Worm (Caenorhabditis elegans) whole organism, L2 larva: Measurements from ENCODE around the gene coh-3.

Source experiments
- ama-1 ChIP-seq: fragments of 150-350 bp; optimal IDR thresholded peaks from 2 replicates; lab custom pipeline; 2018; ENCODE audit warnings: inconsistent platforms
- blmp-1 ChIP-seq: sonication (generic microtip); optimal IDR thresholded peaks from 2 replicates; lab custom pipeline; 2017; ENCODE audit warnings: missing genetic modification characterization, mild to moderate bottlenecking, missing compliant biosample characterization, antibody characterized with exemption, moderate library complexity; ENCODE audit not compliant: insufficient read depth
- ceh-82 ChIP-seq: fragments of 150-350 bp; optimal IDR thresholded peaks from 2 replicates; lab custom pipeline; 2014; ENCODE audit warnings: missing biosample characterization, missing genetic modification characterization
- crh-2 ChIP-seq: sonication (generic microtip); optimal IDR thresholded peaks from 2 replicates; lab custom pipeline; 2017; ENCODE audit warnings: missing biosample characterization, missing genetic modification characterization
- elt-3 ChIP-seq: sonication (generic microtip); optimal IDR thresholded peaks from 2 replicates; lab custom pipeline; 2017; ENCODE audit warnings: missing biosample characterization, missing genetic modification characterization
- lin-11 ChIP-seq: fragments of 150-350 bp; sonication (generic microtip); optimal IDR thresholded peaks from 2 replicates; lab custom pipeline; 2014; ENCODE audit warnings: missing biosample characterization, missing genetic modification characterization, inconsistent platforms, mixed read lengths
- lin-39 ChIP-seq: fragments of 150-350 bp; optimal IDR thresholded peaks from 2 replicates; lab custom pipeline; 2014; ENCODE audit warnings: missing biosample characterization, missing genetic modification reagents, missing genetic modification characterization
- mbf-1 ChIP-seq: sonication (generic microtip); optimal IDR thresholded peaks from 2 replicates; lab custom pipeline; 2017; ENCODE audit warnings: missing biosample characterization, missing genetic modification characterization
- nhr-10 ChIP-seq: sonication (generic microtip); optimal IDR thresholded peaks from 2 replicates; lab custom pipeline; 2017; ENCODE audit warnings: missing biosample characterization, missing genetic modification characterization
- nhr-12 ChIP-seq: fragments of 150-350 bp; optimal IDR thresholded peaks from 2 replicates; lab custom pipeline; 2014; ENCODE audit warnings: missing biosample characterization, missing genetic modification characterization
- nhr-129 ChIP-seq: fragments of 150-350 bp; optimal IDR thresholded peaks from 2 replicates; lab custom pipeline; 2014; ENCODE audit warnings: missing biosample characterization, missing genetic modification characterization
- nhr-237 ChIP-seq: fragments of 150-350 bp; optimal IDR thresholded peaks from 2 replicates; lab custom pipeline; 2014; ENCODE audit warnings: missing biosample characterization, missing genetic modification characterization
- nhr-25 ChIP-seq: fragments of 150-350 bp; sonication (generic microtip); optimal IDR thresholded peaks from 3 replicates; lab custom pipeline; 2014; ENCODE audit warnings: missing biosample characterization, missing genetic modification characterization
- nhr-6 ChIP-seq: fragments of 150-350 bp; optimal IDR thresholded peaks from 2 replicates; lab custom pipeline; 2014; ENCODE audit warnings: missing biosample characterization, missing genetic modification characterization
- nhr-77 ChIP-seq: fragments of 150-350 bp; optimal IDR thresholded peaks from 2 replicates; lab custom pipeline; 2014; ENCODE audit warnings: missing biosample characterization, missing genetic modification characterization
- sem-4 ChIP-seq: fragments of 150-350 bp; optimal IDR thresholded peaks from 2 replicates; lab custom pipeline; 2014; ENCODE audit warnings: missing biosample characterization, missing genetic modification reagents, missing genetic modification characterization
- sma-3 ChIP-seq: sonication (generic microtip); optimal IDR thresholded peaks from 2 replicates; lab custom pipeline; 2016; ENCODE audit warnings: missing genetic modification reagents, missing genetic modification characterization, missing compliant biosample characterization
- snpc-4 ChIP-seq: fragments of 150-350 bp; optimal IDR thresholded peaks from 2 replicates; lab custom pipeline; 2014; ENCODE audit warnings: missing biosample characterization, missing genetic modification characterization

coh-3 gene

DNA sequence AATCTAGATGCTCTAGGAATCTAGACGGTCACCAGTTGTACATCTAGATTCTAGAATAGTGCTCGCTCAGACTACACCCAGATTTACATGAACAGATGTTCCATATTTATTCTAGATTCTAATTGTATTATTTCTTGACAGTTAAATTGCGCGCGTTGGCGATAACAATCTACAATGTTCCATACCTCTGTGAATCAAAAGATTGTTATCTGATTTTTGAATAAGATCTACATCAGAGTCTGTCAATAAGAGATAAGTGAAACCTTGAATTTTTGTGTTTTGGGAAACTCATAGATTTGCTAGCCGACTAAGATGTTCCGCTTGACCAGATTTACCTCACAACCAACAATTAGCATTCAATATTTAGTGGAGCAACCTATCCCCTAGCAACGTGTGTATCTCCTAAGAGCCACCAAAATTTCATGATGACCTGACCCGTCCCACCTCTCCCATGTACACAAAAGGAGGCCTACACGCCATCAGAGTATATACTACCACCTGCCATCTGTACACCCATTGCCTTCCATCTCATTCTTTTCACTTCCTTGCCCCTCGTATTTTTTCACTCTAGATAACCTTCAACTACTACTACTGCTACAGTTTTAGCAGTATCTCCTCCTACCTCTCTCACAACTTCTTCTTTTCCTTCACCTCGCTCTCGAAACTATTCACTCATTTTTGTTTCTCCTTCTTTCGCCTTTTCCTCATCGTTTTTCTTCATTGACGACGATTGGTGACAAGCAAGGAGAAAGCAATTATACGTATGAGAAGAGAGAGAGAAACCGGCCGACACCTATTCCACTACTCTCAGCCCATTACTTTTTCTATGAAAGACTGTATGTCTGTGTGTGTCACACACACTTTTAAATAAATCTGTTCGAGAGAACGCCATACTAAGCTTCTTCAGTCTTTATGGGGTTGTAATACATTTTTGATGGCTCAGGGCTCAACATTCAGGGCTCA, 49.8 kb downstream of the coh-3 start (continued):
- TF ChIP-seq nhr-237 (tag; lab: Kevin White, UChicago) (no peak), nhr-12 (tag; lab: Kevin White, UChicago) (no peak)

DNA sequence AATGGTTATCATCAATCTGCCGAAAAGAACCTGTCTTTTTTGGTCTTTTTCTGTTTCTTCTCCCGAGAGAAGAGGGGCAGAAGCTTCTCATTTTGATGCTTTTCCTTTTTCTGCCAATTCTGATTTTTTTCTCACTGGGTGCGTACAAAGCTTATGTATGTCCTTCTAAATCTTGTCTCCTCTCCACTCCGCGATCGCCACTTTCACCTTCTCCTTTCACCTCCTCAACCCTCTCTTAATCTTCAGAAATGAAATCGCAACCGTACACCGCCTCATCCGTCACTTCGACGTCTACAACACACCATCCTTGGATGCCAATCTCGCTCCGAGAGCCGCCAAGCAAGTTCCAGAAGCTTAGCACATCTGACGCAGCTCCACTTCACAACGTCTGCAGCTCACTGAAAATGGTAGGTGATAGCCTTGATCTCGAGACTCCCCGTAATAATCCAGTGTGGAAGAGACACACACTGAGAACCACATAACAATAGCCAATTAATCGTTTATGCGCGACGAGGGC, 50.8 kb downstream of the coh-3 start, which contains the start of gene R02D5.1:
Gene R02D5.1, plus strand, starts transcription at position 245 of the 517 bp plus-strand sequence.
- TF ChIP-seq nhr-77 (tag; lab: Kevin White, UChicago), result no peak
- TF ChIP-seq blmp-1 (tag; lab: Kevin White, UChicago), result peak; percentile 88

DNA sequence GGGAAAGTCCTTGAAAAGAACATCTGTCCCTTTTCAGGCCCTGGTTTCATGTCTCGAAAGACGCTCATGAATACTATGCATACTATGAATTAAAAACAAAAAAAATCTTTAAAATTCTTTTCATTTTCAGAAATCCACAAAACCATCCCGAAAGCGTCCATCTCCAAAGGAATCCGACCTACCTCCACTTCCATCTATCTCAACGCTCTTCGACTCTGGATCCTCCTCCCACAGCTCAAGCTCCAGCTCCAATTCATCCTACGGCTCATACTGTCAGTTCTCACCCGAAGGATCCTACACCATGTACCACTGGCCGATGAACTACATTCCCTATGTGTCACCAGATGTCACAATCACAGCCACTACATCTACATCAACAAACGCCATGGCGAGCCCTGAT, 51.3 kb downstream of the coh-3 start:
- TF ChIP-seq sem-4 (no peak), ceh-82 (tag; lab: Kevin White, UChicago) (no peak), crh-2 (tag; lab: Kevin White, UChicago) (no peak), elt-3 (tag; lab: Kevin White, UChicago) (no peak), nhr-77 (tag; lab: Kevin White, UChicago) (no peak), lin-11 (no peak), nhr-129 (tag; lab: Kevin White, UChicago) (no peak), nhr-10 (tag; lab: Kevin White, UChicago) (no peak), nhr-6 (tag; lab: Kevin White, UChicago) (no peak), ama-1 (lab: Kevin White, UChicago) (no peak), sma-3 (GFP tag; lab: Kevin White, UChicago) (no peak), mbf-1 (no peak), snpc-4 (tag; lab: Kevin White, UChicago) (no peak), lin-39 (tag; lab: Kevin White, UChicago) (no peak), nhr-25 (tag; lab: Kevin White, UChicago) (no peak)
